Fruit fly (Drosophila melanogaster) whole organism, wandering third instar larva: ENCODE data around the gene Ptp99A.

ENCODE experiments used
- Abd-B ChIP-seq: fragments of >200 bp; optimal IDR thresholded peaks from 2 replicates; lab custom pipeline; 2017; ENCODE audit warnings: missing biosample characterization, missing genetic modification characterization
- CG32264 ChIP-seq: fragments of 200-800 bp; sonication (Bioruptor generic); optimal IDR thresholded peaks from 2 replicates; lab custom pipeline; 2016; ENCODE audit warnings: missing biosample characterization, missing genetic modification characterization
- CG9705 ChIP-seq: fragments of 200-800 bp; sonication (Bioruptor generic); optimal IDR thresholded peaks from 2 replicates; lab custom pipeline; 2018; ENCODE audit warnings: missing biosample characterization, mild to moderate bottlenecking, missing genetic modification characterization
- CrebA ChIP-seq: fragments of 200-800 bp; sonication (Bioruptor generic); optimal IDR thresholded peaks from 2 replicates; lab custom pipeline; 2016; ENCODE audit warnings: missing biosample characterization, mild to moderate bottlenecking, missing genetic modification characterization, borderline replicate concordance
- Dfd ChIP-seq: fragments of >200 bp; optimal IDR thresholded peaks from 2 replicates; lab custom pipeline; 2017; ENCODE audit warnings: missing biosample characterization, missing genetic modification characterization
- Dif ChIP-seq: fragments of 200-275, 200-300 bp; sonication (Bioruptor generic); optimal IDR thresholded peaks from 2 replicates; lab custom pipeline; 2018; ENCODE audit warnings: missing biosample characterization, missing genetic modification characterization; ENCODE audit not compliant: partially characterized antibody
- GATAd ChIP-seq: sonication (Bioruptor generic); optimal IDR thresholded peaks from 2 replicates; lab custom pipeline; 2016; ENCODE audit warnings: missing biosample characterization, missing genetic modification characterization
- HLH106 ChIP-seq: fragments of 200-800 bp; optimal IDR thresholded peaks from 3 replicates; lab custom pipeline; 2019; ENCODE audit warnings: missing biosample characterization, mild to moderate bottlenecking, missing genetic modification characterization, moderate library complexity
- Hnf4 ChIP-seq: fragments of 200-800 bp; sonication (Bioruptor generic); optimal IDR thresholded peaks from 2 replicates; lab custom pipeline; 2016; ENCODE audit warnings: missing biosample characterization, mild to moderate bottlenecking, missing genetic modification characterization
- Hr78 ChIP-seq: fragments of >200 bp; optimal IDR thresholded peaks from 2 replicates; lab custom pipeline; 2017; ENCODE audit warnings: missing biosample characterization, missing genetic modification characterization
- Hr83 ChIP-seq: fragments of 200-300 bp; sonication (Bioruptor generic); optimal IDR thresholded peaks from 2 replicates; lab custom pipeline; 2016; ENCODE audit warnings: missing biosample characterization, mild to moderate bottlenecking, missing genetic modification characterization, moderate library complexity; ENCODE audit not compliant: poor library complexity, severe bottlenecking
- Jra ChIP-seq: sonication (Bioruptor generic); optimal IDR thresholded peaks from 2 replicates; lab custom pipeline; 2016; ENCODE audit warnings: missing biosample characterization, missing genetic modification characterization
- Mio ChIP-seq: sonication (Bioruptor generic); optimal IDR thresholded peaks from 2 replicates; lab custom pipeline; 2016; ENCODE audit warnings: missing biosample characterization, missing genetic modification characterization
- Myc ChIP-seq: fragments of >200 bp; optimal IDR thresholded peaks from 2 replicates; lab custom pipeline; 2017
- N ChIP-seq: fragments of >200 bp; optimal IDR thresholded peaks from 2 replicates; lab custom pipeline; 2018; ENCODE audit warnings: missing biosample characterization, missing external identifiers, missing genetic modification characterization
- OdsH ChIP-seq: fragments of 200-800 bp; sonication (Bioruptor generic); optimal IDR thresholded peaks from 2 replicates; lab custom pipeline; 2016; ENCODE audit warnings: missing biosample characterization, mild to moderate bottlenecking, missing genetic modification characterization
- Rel ChIP-seq, 2 experiments: fragments of 200-800 bp; sonication (Bioruptor generic) in 1 of 2; optimal IDR thresholded peaks; 2 replicates in 1 of 2; 3 replicates in 1 of 2; lab custom pipeline; 2016 to 2019; ENCODE audit warnings: mild to moderate bottlenecking in 2 of 2, missing biosample characterization in 2 of 2, missing genetic modification characterization in 2 of 2, moderate library complexity in 1 of 2
- Sp1 ChIP-seq: fragments of 200-800 bp; sonication (Bioruptor generic); optimal IDR thresholded peaks from 3 replicates; lab custom pipeline; 2019; ENCODE audit warnings: missing biosample characterization, mild to moderate bottlenecking, missing genetic modification characterization, moderate library complexity
- Vsx2 ChIP-seq: fragments of 200-300, 225-300 bp; sonication (Bioruptor generic); optimal IDR thresholded peaks from 2 replicates; lab custom pipeline; 2018; ENCODE audit warnings: missing biosample characterization, missing genetic modification characterization; ENCODE audit not compliant: partially characterized antibody
- br ChIP-seq: fragments of 200-800 bp; sonication (Bioruptor generic); optimal IDR thresholded peaks from 2 replicates; lab custom pipeline; 2016; ENCODE audit warnings: missing biosample characterization, missing genetic modification characterization
- brk ChIP-seq: fragments of 200-800 bp; sonication (Bioruptor generic); optimal IDR thresholded peaks from 2 replicates; lab custom pipeline; 2016; ENCODE audit warnings: missing biosample characterization, mild to moderate bottlenecking, missing genetic modification characterization
- dl ChIP-seq, 2 experiments: fragments of 175-275, 200-275 bp in 1 of 2; fragments of 200-275 bp in 1 of 2; sonication (Bioruptor generic); optimal IDR thresholded peaks; lab custom pipeline; 2018; ENCODE audit warnings: mild to moderate bottlenecking in 2 of 2, missing biosample characterization in 2 of 2, missing genetic modification characterization in 2 of 2, moderate library complexity in 2 of 2; ENCODE audit not compliant: partially characterized antibody in 2 of 2, insufficient read depth in 1 of 2
- dmrt93B ChIP-seq: fragments of 200-800 bp; sonication (Bioruptor generic); optimal IDR thresholded peaks from 2 replicates; lab custom pipeline; 2018; ENCODE audit warnings: missing biosample characterization, mild to moderate bottlenecking, missing genetic modification characterization
- dsf ChIP-seq: sonication (Bioruptor generic); optimal IDR thresholded peaks from 2 replicates; lab custom pipeline; 2016; ENCODE audit warnings: missing biosample characterization, missing genetic modification characterization, borderline replicate concordance
- ey ChIP-seq: fragments of 200-800 bp; sonication (Bioruptor generic); optimal IDR thresholded peaks from 2 replicates; lab custom pipeline; 2016; ENCODE audit warnings: missing biosample characterization, missing genetic modification characterization
- foxo ChIP-seq, 2 experiments: fragments of 200-800 bp; sonication (Bioruptor generic); optimal IDR thresholded peaks; 2 replicates in 1 of 2; 3 replicates in 1 of 2; lab custom pipeline; 2016 to 2017; ENCODE audit warnings: missing biosample characterization in 2 of 2, missing genetic modification characterization in 2 of 2
- fru ChIP-seq: fragments of 200-800 bp; sonication (Bioruptor generic); optimal IDR thresholded peaks from 3 replicates; lab custom pipeline; 2016; ENCODE audit warnings: missing biosample characterization, mild to moderate bottlenecking, missing genetic modification characterization
- h ChIP-seq: fragments of 200-800 bp; sonication (Bioruptor generic); optimal IDR thresholded peaks from 3 replicates; lab custom pipeline; 2016; ENCODE audit warnings: missing biosample characterization, mild to moderate bottlenecking, missing genetic modification characterization
- jim ChIP-seq: fragments of 175-275, 200-325 bp; sonication (Bioruptor generic); optimal IDR thresholded peaks from 2 replicates; lab custom pipeline; 2016; ENCODE audit warnings: missing biosample characterization, mild to moderate bottlenecking, missing genetic modification characterization
- lola ChIP-seq: fragments of >200 bp; optimal IDR thresholded peaks from 2 replicates; lab custom pipeline; 2017; ENCODE audit warnings: missing biosample characterization, missing genetic modification characterization
- pan ChIP-seq: fragments of >200 bp; optimal IDR thresholded peaks from 2 replicates; lab custom pipeline; 2017
- psq ChIP-seq: fragments of 200-800 bp; sonication (Bioruptor generic); optimal IDR thresholded peaks from 3 replicates; lab custom pipeline; 2017; ENCODE audit warnings: missing biosample characterization, mild to moderate bottlenecking, missing genetic modification characterization, moderate library complexity
- rgr ChIP-seq: fragments of 200-800 bp; sonication (Bioruptor generic); optimal IDR thresholded peaks from 3 replicates; lab custom pipeline; 2016; ENCODE audit warnings: missing biosample characterization, mild to moderate bottlenecking, missing genetic modification characterization
- sage ChIP-seq: fragments of 200-800 bp; sonication (Bioruptor generic); optimal IDR thresholded peaks from 2 replicates; lab custom pipeline; 2016; ENCODE audit warnings: missing biosample characterization, mild to moderate bottlenecking, missing genetic modification characterization
- sv ChIP-seq: fragments of 200-800 bp; sonication (Bioruptor generic); optimal IDR thresholded peaks from 3 replicates; lab custom pipeline; 2016; ENCODE audit warnings: missing biosample characterization, missing genetic modification characterization
- tai ChIP-seq: sonication (Bioruptor generic); optimal IDR thresholded peaks from 2 replicates; lab custom pipeline; 2016; ENCODE audit warnings: missing biosample characterization, missing genetic modification characterization
- usp ChIP-seq: fragments of >200 bp; optimal IDR thresholded peaks from 2 replicates; lab custom pipeline; 2017; ENCODE audit warnings: missing biosample characterization, missing genetic modification characterization
- woc ChIP-seq: sonication (Bioruptor generic); optimal IDR thresholded peaks from 2 replicates; lab custom pipeline; 2016; ENCODE audit warnings: missing biosample characterization, mild to moderate bottlenecking, missing genetic modification characterization

Gene Ptp99A

DNA sequence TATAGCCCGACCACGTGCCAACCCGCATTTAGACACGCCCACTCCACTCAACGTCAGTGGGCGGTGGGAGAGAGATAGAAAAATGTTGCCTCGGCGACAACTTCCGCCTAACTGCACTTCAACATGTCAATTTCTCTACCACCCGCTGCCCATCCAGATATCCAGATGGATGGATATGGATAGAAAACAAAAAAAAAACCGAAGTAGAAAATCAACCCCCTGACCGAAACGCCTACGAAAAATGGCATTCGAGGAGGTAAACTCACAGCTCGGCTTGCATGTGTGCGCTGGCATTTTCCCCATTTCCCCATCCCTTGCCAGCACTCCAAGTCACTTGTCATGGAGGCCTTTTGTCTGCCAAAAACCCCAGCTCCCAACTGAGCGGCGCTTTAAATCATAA lies 89.3 kb downstream of the Ptp99A start:
- TF ChIP-seq Mio (GFP tag; lab: Kevin White, UChicago) (no peak), pan (lab: Kevin White, UChicago) (no peak), tai (no peak)

dm6 chr3R:29470122-29470521 lies 92.7 kb downstream of the Ptp99A start:
- TF ChIP-seq br (GFP tag; lab: Kevin White, UChicago) (no peak), Mio (GFP tag; lab: Kevin White, UChicago) (no peak)
- TF ChIP-seq, all 38 proteins: peak for 0

- TF ChIP-seq foxo (GFP tag; optimal IDR thresholded peaks at IDR 0.05; lab: Kevin White, UChicago) (peak in 1 of 2 experiments; percentile 75), GATAd (GFP tag; lab: Kevin White, UChicago) (no peak), OdsH (GFP tag; lab: Kevin White, UChicago) (peak; percentile 29), jim (GFP tag; lab: Kevin White, UChicago) (no peak), CrebA (GFP tag; lab: Kevin White, UChicago) (no peak), sage (no peak), dmrt93B (GFP tag; lab: Kevin White, UChicago) (peak; percentile 37), woc (GFP tag; lab: Kevin White, UChicago) (no peak), Hr78 (GFP tag; lab: Kevin White, UChicago) (no peak), Dfd (no peak), Hr83 (GFP tag; lab: Kevin White, UChicago) (peak; percentile 56), h (GFP tag; lab: Kevin White, UChicago) (peak; percentile 44), ey (GFP tag; lab: Kevin White, UChicago) (peak; percentile 15), dl (GFP tag; optimal IDR thresholded peaks at IDR 0.05; lab: Kevin White, UChicago; ENCODE audit: insufficient read depth in 1 of 2, partially characterized antibody in 2 of 2) (no peak), Jra (GFP tag; lab: Kevin White, UChicago) (no peak), Sp1 (GFP tag; lab: Kevin White, UChicago) (peak; percentile 59), lola (GFP tag; lab: Kevin White, UChicago) (no peak), dsf (GFP tag; lab: Kevin White, UChicago) (no peak), N (GFP tag; lab: Kevin White, UChicago) (no peak), psq (peak; percentile 50), Dif (no peak), brk (GFP tag; lab: Kevin White, UChicago) (no peak), CG9705 (GFP tag; lab: Kevin White, UChicago) (no peak), Vsx2 (GFP tag; lab: Kevin White, UChicago) (peak; percentile 20), pan (lab: Kevin White, UChicago) (no peak), Hnf4 (GFP tag; lab: Kevin White, UChicago) (no peak), sv (GFP tag; lab: Kevin White, UChicago) (no peak), Abd-B (GFP tag; lab: Kevin White, UChicago) (no peak), Mio (GFP tag; lab: Kevin White, UChicago) (no peak), tai (no peak), br (GFP tag; lab: Kevin White, UChicago) (peak; percentile 47), CG32264 (GFP tag; lab: Kevin White, UChicago) (no peak), HLH106 (tag; lab: Kevin White, UChicago) (peak; percentile 67), usp (GFP tag; lab: Kevin White, UChicago) (no peak), Myc (lab: Kevin White, UChicago) (no peak), rgr (GFP tag; lab: Kevin White, UChicago) (peak; percentile 22), fru (GFP tag; lab: Kevin White, UChicago) (peak; percentile 66), Rel (GFP tag; optimal IDR thresholded peaks at IDR 0.05; lab: Kevin White, UChicago) (no peak), Rel (tag; optimal IDR thresholded peaks at IDR 0.05; lab: Kevin White, UChicago) (no peak)
Measured at dm6 chr3R:29478952-29479538, 101.6 kb downstream of the Ptp99A start.
